Fruit fly (Drosophila melanogaster): ENCODE results near the gene CG31178.

Gene CG31178

DNA sequence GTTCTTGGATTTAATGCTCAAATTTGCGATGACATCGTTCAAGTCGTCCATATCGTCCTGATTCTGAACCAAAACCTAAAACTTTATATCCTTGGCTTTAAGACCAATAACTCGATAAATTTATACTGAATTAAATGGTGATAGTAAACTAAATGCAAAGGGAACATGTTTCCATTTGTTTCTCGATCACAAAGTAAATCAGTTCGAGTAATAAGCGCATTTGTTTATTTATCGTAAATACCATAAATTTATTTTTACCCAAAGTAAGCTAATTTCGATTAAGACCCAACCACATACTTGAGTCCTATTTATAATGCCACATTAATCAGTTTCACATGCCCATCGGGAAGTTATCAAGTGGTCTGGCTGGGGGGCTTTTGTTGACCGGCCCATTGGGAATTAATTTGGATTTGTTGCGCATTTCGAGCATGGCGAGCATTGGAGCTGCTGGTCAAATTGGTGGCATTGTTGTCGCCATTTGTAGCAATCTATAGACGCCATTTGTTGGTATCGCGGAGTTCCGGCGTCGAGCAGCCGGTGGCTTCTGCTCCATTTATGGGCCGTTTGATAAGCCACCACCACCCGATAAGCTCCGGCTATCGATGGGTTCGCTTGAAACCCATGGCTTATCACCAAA, 4.0 kb upstream of the CG31178 start, which contains the start of gene CG31174:
Gene CG31174 (minus strand): TSS at position 51 of the 637 bp plus-strand sequence.
- TF ChIP-seq CG8478 (optimal IDR thresholded peaks at IDR 0.05) (no peak), usp (GFP tag; optimal IDR thresholded peaks at IDR 0.05) (no peak), psq (optimal IDR thresholded peaks at IDR 0.05) (no peak), pan (optimal IDR thresholded peaks at IDR 0.05) (no peak), Dll (optimal IDR thresholded peaks at IDR 0.05) (no peak), EcR (GFP tag; optimal IDR thresholded peaks at IDR 0.05) (no peak)

DNA sequence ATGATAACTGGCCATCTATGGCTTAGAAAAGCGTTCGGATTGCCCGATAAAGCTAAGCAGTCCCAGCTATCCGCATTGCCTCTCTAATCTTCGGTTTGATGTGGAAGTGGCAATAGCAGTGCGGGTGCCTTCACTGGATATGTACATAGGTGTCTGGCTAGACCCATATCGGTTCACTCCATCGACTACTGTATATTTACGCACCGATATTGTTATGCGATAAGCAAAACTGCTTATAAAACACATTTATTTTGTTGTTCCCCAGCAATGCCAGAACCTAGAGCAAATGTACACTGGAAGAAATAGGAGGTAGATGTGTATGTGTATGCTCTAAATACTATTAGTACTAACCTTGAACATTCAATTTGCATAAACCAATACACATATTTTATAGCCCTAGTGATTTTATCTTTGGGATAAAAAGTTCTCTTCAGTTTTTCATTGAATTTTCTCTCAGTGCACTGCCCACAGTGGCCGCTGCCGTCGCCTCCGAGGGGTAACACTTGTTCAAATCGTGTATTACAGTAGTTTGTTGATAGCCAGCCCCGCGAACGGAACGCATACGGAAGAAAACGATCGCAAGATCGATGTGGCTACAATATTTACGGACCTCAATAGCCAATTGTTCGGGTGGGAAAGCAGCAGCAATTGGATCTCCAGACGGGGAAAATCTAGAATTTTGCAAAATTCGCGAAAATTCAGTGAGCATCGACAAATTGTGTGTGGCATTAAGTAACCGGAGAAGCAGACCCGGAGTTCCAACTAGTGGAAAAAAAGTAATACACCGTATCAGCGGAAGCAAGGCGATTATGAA, 3.2 kb upstream of the CG31178 start, which contains the start of gene CG31431:
Gene CG31431 (plus strand): TSS at position 524 of the 814 bp plus-strand sequence.
- no peak for TF ChIP-seq pan (optimal IDR thresholded peaks at IDR 0.05)
- TF ChIP-seq usp (GFP tag; optimal IDR thresholded peaks at IDR 0.05) = no peak
- TF ChIP-seq psq (optimal IDR thresholded peaks at IDR 0.05) = no peak
- TF ChIP-seq CG8478 (optimal IDR thresholded peaks at IDR 0.05) = no peak
- TF ChIP-seq EcR (GFP tag; optimal IDR thresholded peaks at IDR 0.05) = no peak
- no peak for TF ChIP-seq Dll (optimal IDR thresholded peaks at IDR 0.05)

DNA sequence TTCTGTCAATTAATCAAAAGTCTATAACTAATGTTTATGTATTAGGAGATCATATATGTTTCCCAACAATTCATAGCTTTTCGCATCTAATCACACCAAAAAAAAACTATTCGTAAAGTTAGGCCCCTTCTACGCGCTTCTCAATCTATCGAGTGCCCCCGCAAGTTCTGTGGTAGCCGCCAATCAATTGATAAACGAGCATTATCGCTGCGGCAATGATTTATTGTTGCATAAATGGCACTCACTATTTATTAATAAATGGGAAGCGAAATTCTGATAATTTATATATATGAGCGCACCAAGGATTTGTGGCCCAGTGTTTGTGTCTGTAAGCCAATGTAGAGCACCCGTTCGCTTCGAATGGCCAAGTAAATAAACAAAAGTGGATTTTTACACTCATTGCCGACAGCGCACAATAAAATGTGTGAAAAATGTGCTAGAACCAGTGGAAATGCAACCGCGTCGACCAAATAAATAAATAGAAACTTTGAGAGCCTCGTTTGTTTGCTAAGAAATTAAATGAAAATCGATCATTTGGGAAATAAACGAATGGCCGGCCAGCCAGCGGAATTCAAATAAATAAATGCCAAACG, 2.1 kb upstream of the CG31178 start:
- no peak for TF ChIP-seq CG8478 (optimal IDR thresholded peaks at IDR 0.05)
- no peak for TF ChIP-seq EcR (GFP tag; optimal IDR thresholded peaks at IDR 0.05)
- TF ChIP-seq psq (optimal IDR thresholded peaks at IDR 0.05) = no peak
- no peak for TF ChIP-seq pan (optimal IDR thresholded peaks at IDR 0.05)
- no peak for TF ChIP-seq Dll (optimal IDR thresholded peaks at IDR 0.05)
- TF ChIP-seq usp (GFP tag; optimal IDR thresholded peaks at IDR 0.05) = no peak

DNA sequence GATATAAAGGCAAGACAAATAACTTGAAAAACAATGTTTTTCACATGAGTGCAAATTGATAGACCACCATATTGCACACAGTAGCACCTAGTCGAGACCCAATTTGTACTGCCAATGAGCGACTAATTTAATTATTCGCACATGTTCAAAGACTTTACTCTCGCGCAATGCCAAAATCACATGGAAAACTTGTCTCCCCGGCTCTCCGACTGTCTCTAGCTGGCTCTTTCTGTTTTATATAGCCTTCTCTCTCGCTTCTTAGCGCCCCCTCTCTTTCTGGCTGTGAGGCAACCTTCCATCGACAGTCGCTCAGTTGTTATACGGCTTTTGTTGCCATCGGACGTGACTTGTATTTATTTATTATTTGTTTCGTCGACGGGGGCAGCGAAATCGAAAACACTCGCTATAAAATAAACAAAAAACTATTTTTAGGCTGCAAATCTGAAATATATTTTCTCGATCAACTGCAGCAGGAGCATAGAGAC, 1.5 kb downstream of the CG31178 start, which contains the start of gene CG6656:
Gene CG6656 (plus strand): TSS at position 312 of the 485 bp plus-strand sequence.
- TF ChIP-seq CG8478 (optimal IDR thresholded peaks at IDR 0.05) (peak; percentile 68), pan (optimal IDR thresholded peaks at IDR 0.05) (peak; percentile 72), Dll (optimal IDR thresholded peaks at IDR 0.05) (no peak)

dm6 chr3R:21877636-21878035, 4.1 kb downstream of the CG31178 start, which contains the start of gene P5CDh2:
P5CDh2 (plus strand) TSS chr3R:21877936.
- TF ChIP-seq pan (optimal IDR thresholded peaks at IDR 0.05) (no peak), psq (optimal IDR thresholded peaks at IDR 0.05) (no peak), usp (GFP tag; optimal IDR thresholded peaks at IDR 0.05) (no peak), EcR (GFP tag; optimal IDR thresholded peaks at IDR 0.05) (no peak), Dll (optimal IDR thresholded peaks at IDR 0.05) (no peak), CG8478 (optimal IDR thresholded peaks at IDR 0.05) (no peak)

DNA sequence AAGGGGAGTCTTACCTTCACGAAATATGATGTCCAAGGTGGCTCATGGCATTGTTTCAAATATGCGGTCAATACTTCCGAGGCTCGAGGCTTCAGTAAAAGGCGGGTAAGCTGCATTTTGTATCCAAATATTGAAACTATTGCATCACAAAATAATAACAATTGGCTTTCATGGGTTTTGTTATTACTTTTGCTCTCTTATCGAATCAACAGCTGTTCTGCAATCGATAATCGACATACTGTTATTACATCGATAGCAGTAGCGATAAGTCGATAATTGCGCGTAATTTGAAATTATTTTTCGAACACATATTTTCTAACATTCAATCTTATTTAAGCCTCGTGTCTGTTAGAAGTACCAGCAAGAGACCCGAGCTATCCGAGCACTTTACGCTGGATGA, 4.9 kb downstream of the CG31178 start, which contains the start of gene CG34148:
Gene CG34148 (minus strand): TSS at position 214 of the 400 bp plus-strand sequence.
- TF ChIP-seq usp (GFP tag; optimal IDR thresholded peaks at IDR 0.05) = no peak
- TF ChIP-seq CG8478 (optimal IDR thresholded peaks at IDR 0.05) = no peak
- TF ChIP-seq psq (optimal IDR thresholded peaks at IDR 0.05) = no peak
- TF ChIP-seq EcR (GFP tag; optimal IDR thresholded peaks at IDR 0.05) = no peak
- TF ChIP-seq Dll (optimal IDR thresholded peaks at IDR 0.05) = no peak
- no peak for TF ChIP-seq pan (optimal IDR thresholded peaks at IDR 0.05)

dm6 chr3R:21880510-21880909, 7.0 kb downstream of the CG31178 start, which contains the start of gene CG31465:
CG31465 (plus strand) TSS chr3R:21880810.
- TF ChIP-seq psq (optimal IDR thresholded peaks at IDR 0.05) = no peak
- no peak for TF ChIP-seq Dll (optimal IDR thresholded peaks at IDR 0.05)
- TF ChIP-seq pan (optimal IDR thresholded peaks at IDR 0.05) = no peak
- TF ChIP-seq usp (GFP tag; optimal IDR thresholded peaks at IDR 0.05) = no peak
- no peak for TF ChIP-seq CG8478 (optimal IDR thresholded peaks at IDR 0.05)

DNA sequence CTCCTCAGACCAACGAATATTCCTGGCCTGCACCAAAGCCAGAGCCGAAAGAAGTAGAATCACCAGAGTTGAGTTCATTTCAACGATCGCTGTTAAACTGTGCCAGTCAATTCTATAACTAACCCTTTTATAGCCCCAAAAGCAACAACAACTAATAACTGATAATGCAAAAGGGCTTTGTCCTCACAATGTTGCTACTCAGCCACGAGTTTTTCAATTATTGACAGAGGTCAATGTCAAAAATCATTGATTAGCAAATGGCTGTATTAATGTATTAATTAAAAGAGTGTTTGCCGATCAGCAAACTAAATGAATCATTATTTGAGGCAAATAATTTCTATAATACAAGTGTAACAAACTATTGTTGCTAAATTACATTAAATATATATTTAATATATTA, 10.8 kb downstream of the CG31178 start, which contains the start of gene fit:
Gene fit (minus strand): TSS at position 101 of the 400 bp plus-strand sequence.
- TF ChIP-seq pan (optimal IDR thresholded peaks at IDR 0.05) = no peak
- no peak for TF ChIP-seq Dll (optimal IDR thresholded peaks at IDR 0.05)
- TF ChIP-seq usp (GFP tag; optimal IDR thresholded peaks at IDR 0.05) = no peak
- TF ChIP-seq EcR (GFP tag; optimal IDR thresholded peaks at IDR 0.05) = no peak
- no peak for TF ChIP-seq CG8478 (optimal IDR thresholded peaks at IDR 0.05)
- no peak for TF ChIP-seq psq (optimal IDR thresholded peaks at IDR 0.05)

DNA sequence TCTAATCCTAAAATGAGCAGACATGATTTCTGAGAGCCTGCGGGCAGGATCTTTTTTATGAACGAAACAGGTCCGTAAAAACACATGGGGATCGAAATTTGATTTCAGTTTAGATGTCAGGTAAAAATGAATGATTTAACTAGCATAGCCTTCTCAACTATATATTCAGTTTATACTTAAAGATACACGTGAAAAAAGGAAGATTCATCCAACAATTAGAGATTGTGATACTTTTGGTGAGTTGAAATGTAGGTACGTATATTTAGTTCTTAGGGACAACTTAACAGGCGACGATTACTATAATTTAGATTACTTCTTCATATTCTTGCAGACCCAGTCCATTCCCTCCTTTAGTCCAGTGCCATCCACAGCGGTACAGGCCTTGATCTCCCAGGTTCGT, 11.9 kb downstream of the CG31178 start, which contains the start of gene CG17819:
Gene CG17819 (minus strand): TSS at position 101 of the 400 bp plus-strand sequence.
- TF ChIP-seq EcR (GFP tag; optimal IDR thresholded peaks at IDR 0.05) (no peak), CG8478 (optimal IDR thresholded peaks at IDR 0.05) (no peak), pan (optimal IDR thresholded peaks at IDR 0.05) (no peak), Dll (optimal IDR thresholded peaks at IDR 0.05) (no peak)

dm6 chr3R:21886861-21887587, 13.5 kb downstream of the CG31178 start, which contains the start of the genes CG6678 and dnd:
CG6678 (plus strand) TSS chr3R:21887029.
dnd (minus strand) TSS chr3R:21887355.
- TF ChIP-seq CG8478 (optimal IDR thresholded peaks at IDR 0.05) (no peak), psq (optimal IDR thresholded peaks at IDR 0.05) (no peak), Dll (optimal IDR thresholded peaks at IDR 0.05) (no peak), EcR (GFP tag; optimal IDR thresholded peaks at IDR 0.05) (no peak), pan (optimal IDR thresholded peaks at IDR 0.05) (no peak), usp (GFP tag; optimal IDR thresholded peaks at IDR 0.05) (no peak)

DNA sequence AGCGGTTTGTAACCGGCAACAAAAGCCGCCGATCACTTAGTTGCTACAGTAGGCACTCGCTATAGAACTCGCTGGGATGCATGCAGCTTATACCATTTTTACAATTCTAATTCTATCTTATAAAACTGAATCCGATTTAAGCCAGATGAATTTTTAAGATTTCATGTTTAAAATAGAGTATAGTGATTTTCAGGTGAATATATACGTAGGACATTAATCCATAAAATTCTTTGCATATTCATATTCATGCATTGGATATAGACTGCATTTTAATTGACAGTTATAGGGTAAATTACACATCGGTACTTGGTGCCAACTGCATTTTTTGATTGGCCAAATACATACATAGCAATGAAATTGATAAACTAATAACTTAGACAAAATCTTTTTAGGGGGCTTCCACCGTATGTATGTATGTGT, 14.1 kb downstream of the CG31178 start:
- TF ChIP-seq Dll (optimal IDR thresholded peaks at IDR 0.05) (no peak), usp (GFP tag; optimal IDR thresholded peaks at IDR 0.05) (no peak), EcR (GFP tag; optimal IDR thresholded peaks at IDR 0.05) (no peak), CG8478 (optimal IDR thresholded peaks at IDR 0.05) (no peak), pan (optimal IDR thresholded peaks at IDR 0.05) (no peak), psq (optimal IDR thresholded peaks at IDR 0.05) (no peak)

Measured in whole organism.